Worm (Caenorhabditis elegans): ENCODE measurements around the gene F55F3.4.

The F55F3.4 gene

DNA sequence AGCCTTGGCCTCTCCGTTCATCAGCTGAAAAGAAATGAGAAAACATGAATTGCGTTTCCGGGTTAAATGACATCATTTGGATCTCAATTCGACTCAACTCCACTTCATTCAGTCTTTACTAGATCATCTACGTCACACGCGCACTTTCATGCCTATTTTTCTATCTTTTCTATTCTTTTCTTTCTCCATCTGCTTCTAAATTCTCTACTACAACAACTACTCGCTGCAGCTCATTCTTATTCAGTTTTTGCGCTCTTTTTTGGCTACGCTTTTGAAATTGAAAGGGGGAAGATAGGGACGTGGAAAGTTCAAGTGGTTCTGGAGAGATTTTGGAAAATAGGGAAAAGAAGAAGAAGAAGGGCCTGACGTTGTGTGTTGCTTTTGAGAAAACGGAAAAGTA is 16.8 kb upstream of the F55F3.4 start (continued):
- no peak for TF ChIP-seq nhr-237 (tag; optimal IDR thresholded peaks at IDR 0.05)
- no peak for TF ChIP-seq ama-1 (optimal IDR thresholded peaks at IDR 0.05)
- no peak for TF ChIP-seq sup-37 (GFP tag; optimal IDR thresholded peaks at IDR 0.05)

DNA sequence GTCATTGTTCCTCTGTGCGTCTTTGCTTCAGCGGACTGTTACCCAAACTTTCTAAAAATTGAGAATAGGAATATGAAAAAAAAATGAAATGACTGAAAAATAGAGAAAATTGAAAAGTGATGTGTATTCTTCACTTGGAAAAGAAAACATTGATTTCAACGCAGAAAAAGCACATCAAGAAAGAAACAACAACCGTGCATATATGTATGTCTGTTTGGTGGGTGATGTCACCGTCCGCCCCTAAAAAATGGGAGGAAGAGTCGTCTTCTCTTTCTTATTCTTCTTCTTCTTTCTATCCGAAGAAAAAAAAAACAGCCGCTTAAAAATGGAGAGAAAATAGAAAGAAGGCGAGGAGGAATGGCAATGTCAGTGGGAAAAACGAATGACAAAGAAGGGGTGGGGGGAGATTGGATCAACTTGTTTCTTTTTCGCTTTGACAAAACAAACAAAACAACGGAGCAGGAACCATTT is 14.8 kb upstream of the F55F3.4 start, which contains the start of gene nkb-3:
Gene nkb-3, minus strand, starts transcription at position 51 of the 471 bp plus-strand sequence.
- TF ChIP-seq lsy-2 (tag; optimal IDR thresholded peaks at IDR 0.05) (no peak), mep-1 (tag; optimal IDR thresholded peaks at IDR 0.05) (peak; percentile 18), fkh-10 (GFP tag; optimal IDR thresholded peaks at IDR 0.05) (peak; percentile 18), lin-14 (GFP tag; optimal IDR thresholded peaks at IDR 0.05) (peak; percentile 62), unc-86 (tag; optimal IDR thresholded peaks at IDR 0.05) (peak; percentile 11)

DNA sequence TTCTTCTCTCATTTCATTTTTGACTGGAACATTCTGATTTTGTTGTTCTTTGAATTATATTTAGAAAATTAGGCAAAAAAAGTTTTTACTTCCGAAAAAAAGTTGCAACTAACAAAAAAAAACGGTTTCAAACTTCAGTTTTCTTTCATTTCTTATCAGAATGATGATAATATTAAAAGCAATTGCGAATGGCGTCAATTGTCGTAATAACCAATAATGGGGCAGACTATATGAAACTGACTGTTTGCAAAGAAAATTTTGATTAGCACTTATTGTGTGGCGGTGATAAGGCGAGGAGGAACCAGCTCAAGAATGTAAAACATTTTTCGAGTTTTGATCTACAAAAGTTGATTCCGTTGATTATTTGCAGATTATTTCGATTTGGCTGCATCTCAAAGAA is 12.6 kb upstream of the F55F3.4 start:
- TF ChIP-seq elt-2 (tag; optimal IDR thresholded peaks at IDR 0.05), result peak; percentile 77
- no peak for TF ChIP-seq ceh-88 (GFP tag; IDR thresholded peaks at IDR 0.05)
- peak; percentile 28 for TF ChIP-seq lin-14 (GFP tag; optimal IDR thresholded peaks at IDR 0.05)
- TF ChIP-seq nhr-20 (tag; optimal IDR thresholded peaks at IDR 0.05), result peak; percentile 9
- TF ChIP-seq nhr-84 (tag; optimal IDR thresholded peaks at IDR 0.05), result no peak
- peak; percentile 71 for TF ChIP-seq nhr-85 (tag)
- TF ChIP-seq lin-35 (GFP tag; optimal IDR thresholded peaks at IDR 0.05), result peak in 1 of 2 experiments; percentile 14
- TF ChIP-seq fkh-8 (tag; optimal IDR thresholded peaks at IDR 0.05), result no peak
- TF ChIP-seq nhr-71 (tag; optimal IDR thresholded peaks at IDR 0.05), result peak; percentile 7
- peak; percentile 29; the same call in 1 of the 2 replicates for TF ChIP-seq nhr-19 (GFP tag; conservative IDR thresholded peaks at IDR 0.05)

ce11 chrX:13774144-13774543 is 11.2 kb upstream of the F55F3.4 start:
- TF ChIP-seq aha-1 (tag; optimal IDR thresholded peaks at IDR 0.05), result no peak
- peak in 1 of 2 experiments; percentile 5 for TF ChIP-seq lin-35 (GFP tag; optimal IDR thresholded peaks at IDR 0.05)
- peak; percentile 45 for TF ChIP-seq elt-2 (tag; optimal IDR thresholded peaks at IDR 0.05)
- no peak for TF ChIP-seq mef-2 (tag; optimal IDR thresholded peaks at IDR 0.05)

DNA sequence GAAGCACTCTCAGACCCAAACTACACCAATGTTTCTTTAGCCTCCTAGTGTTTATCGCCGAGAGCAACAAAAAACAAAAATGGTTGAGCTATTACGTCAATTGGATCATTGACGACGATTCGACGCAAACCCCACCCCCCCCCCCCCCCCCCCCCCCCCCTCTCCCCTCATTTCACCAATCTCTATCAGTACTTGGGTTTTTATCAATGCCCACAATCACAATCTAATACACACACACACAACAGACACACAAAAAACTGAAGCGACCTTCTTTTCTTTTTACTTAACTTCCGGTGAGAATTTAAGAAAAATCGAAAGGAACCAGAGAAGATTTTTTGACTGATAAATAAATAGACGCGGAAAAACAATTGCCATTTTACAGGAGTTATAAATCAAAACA is 9.9 kb upstream of the F55F3.4 start:
- TF ChIP-seq blmp-1 (tag; optimal IDR thresholded peaks at IDR 0.05) (peak; percentile 37), xbp-1 (tag; optimal IDR thresholded peaks at IDR 0.05) (no peak), mef-2 (tag; optimal IDR thresholded peaks at IDR 0.05) (no peak), mdl-1 (tag; optimal IDR thresholded peaks at IDR 0.05) (no peak), ets-5 (GFP tag; IDR thresholded peaks at IDR 0.05) (no peak), pax-3 (tag; optimal IDR thresholded peaks at IDR 0.05) (no peak), pag-3 (tag; optimal IDR thresholded peaks at IDR 0.05; ENCODE audit: borderline replicate concordance, insufficient read depth) (no peak), nhr-19 (GFP tag; conservative IDR thresholded peaks at IDR 0.05) (no peak), ceh-8 (GFP tag; optimal IDR thresholded peaks at IDR 0.05) (peak; percentile 73), nhr-71 (tag; optimal IDR thresholded peaks at IDR 0.05) (peak; percentile 2), fos-1 (tag; optimal IDR thresholded peaks at IDR 0.05) (no peak), C16A3.4 (tag; optimal IDR thresholded peaks at IDR 0.05) (no peak)

DNA sequence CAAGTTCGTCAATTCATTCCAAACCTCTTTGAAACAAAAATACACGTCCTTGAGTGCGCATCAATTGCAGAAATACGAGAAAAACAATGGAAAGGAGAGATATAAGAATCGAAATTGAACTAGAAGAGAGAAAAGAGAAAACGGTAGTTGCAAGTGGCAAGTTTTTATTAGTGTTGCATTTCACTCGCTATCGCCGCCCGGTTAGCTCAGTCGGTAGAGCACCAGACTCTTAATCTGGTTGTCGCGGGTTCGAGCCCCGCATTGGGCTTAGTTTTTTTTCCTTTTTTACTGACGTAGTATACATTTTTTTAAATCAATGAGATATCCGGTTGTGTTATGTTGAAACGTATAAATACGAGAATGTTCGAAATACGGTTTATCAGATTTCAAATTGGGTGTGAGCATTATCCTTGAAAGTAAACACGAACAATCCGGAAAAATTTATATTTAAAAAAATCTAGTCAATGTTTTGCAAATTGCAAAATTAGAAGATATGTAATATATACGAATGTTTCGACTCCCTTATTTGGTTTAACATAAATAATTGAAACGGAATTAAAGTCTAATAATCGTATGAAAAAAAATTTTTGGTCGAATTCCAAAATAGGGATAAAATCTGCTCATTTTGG is 3.8 kb upstream of the F55F3.4 start:
- TF ChIP-seq unc-86 (tag; optimal IDR thresholded peaks at IDR 0.05) (no peak), fkh-4 (tag; optimal IDR thresholded peaks at IDR 0.05; ENCODE audit: borderline replicate concordance) (no peak), C34B4.2 (tag; optimal IDR thresholded peaks at IDR 0.05) (no peak), xbp-1 (tag; optimal IDR thresholded peaks at IDR 0.05) (peak; percentile 39), C16A3.4 (tag; optimal IDR thresholded peaks at IDR 0.05) (no peak), dsc-1 (tag; optimal IDR thresholded peaks at IDR 0.05) (peak; percentile 58), nhr-76 (tag; optimal IDR thresholded peaks at IDR 0.05) (no peak), Y116A8C.19 (tag; optimal IDR thresholded peaks at IDR 0.05; ENCODE audit: borderline replicate concordance) (no peak), irx-1 (tag; optimal IDR thresholded peaks at IDR 0.05) (peak; percentile 30), sup-37 (GFP tag; optimal IDR thresholded peaks at IDR 0.05) (peak; percentile 19), nhr-28 (tag; optimal IDR thresholded peaks at IDR 0.05) (no peak), fkh-10 (GFP tag; optimal IDR thresholded peaks at IDR 0.05) (no peak), unc-98 (GFP tag; IDR thresholded peaks at IDR 0.05) (no peak), nhr-20 (tag; optimal IDR thresholded peaks at IDR 0.05) (peak; percentile 69), egl-13 (tag; optimal IDR thresholded peaks at IDR 0.05) (no peak), lin-35 (GFP tag; optimal IDR thresholded peaks at IDR 0.05) (peak in 1 of 2 experiments; percentile 13), ztf-11 (tag; optimal IDR thresholded peaks at IDR 0.05) (no peak), nhr-237 (tag; optimal IDR thresholded peaks at IDR 0.05) (no peak), lsy-2 (tag; optimal IDR thresholded peaks at IDR 0.05) (no peak), snu-23 (GFP tag; optimal IDR thresholded peaks at IDR 0.05) (peak; percentile 76), dpl-1 (GFP tag; optimal IDR thresholded peaks at IDR 0.05) (no peak), ceh-82 (tag; optimal IDR thresholded peaks at IDR 0.05) (no peak)
